Fruit fly (Drosophila melanogaster): ENCODE results near the gene CG32053.
A peak's percentile ranks its signal among the peaks of the same experiment; 100 is the strongest.

The CG32053 gene

dm6 chr3L:10094722-10095121, 2.6 kb upstream of the CG32053 start, which contains the start of gene CG32054:
Gene CG32054 (minus strand): TSS chr3L:10094738.
- peak; percentile 35 for TF ChIP-seq fru (GFP tag; optimal IDR thresholded peaks at IDR 0.05)
- no peak for TF ChIP-seq Rel (GFP tag; optimal IDR thresholded peaks at IDR 0.05)
- peak; percentile 80 for TF ChIP-seq Rel (tag; optimal IDR thresholded peaks at IDR 0.05)
- no peak for TF ChIP-seq Jra (GFP tag; optimal IDR thresholded peaks at IDR 0.05)

DNA sequence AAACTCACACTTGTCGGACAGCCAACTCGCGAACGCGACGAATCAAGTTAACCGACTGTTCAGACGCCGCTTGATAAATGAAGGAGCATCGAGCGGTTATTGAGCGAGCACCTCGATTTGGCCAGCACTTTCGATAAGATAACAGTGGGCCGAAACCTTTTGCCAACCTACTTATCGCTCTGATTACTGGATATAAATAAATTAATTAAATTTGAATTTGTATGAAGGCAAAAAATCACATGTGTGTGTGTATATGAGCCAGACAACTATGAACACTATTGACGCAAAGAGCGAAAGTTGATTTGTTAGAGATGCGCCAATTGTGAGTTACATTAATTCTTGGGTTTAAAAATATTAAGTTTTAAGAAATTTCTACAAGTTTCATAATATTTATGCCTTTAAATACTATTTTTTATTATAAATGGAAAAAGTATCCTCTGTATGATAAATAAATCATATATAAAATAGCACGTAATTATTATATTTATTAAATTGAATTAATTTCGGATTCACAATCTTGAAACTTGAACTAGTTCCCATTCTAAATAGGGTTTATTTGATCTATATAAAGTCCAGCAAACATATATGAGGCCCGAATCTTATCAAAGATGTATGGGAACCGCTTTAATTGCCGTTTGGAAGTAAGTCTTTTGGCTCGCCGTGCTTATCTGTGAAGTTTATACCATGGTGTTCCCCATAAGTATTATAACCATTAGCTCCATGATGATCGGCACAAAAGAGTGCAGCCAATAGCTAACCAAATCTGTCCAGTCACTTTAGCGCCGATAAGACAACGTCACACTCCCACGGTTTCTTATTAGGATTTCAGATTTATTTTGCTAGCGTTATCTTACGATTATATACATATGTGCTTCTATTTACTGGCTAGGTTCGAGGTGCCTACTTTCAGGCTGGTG, 2.5 kb downstream of the CG32053 start, which contains the start of gene CG14160:
Gene CG14160, minus strand, starts transcription at position 51 of the 917 bp plus-strand sequence.
- TF ChIP-seq ey (GFP tag; optimal IDR thresholded peaks at IDR 0.05): no peak
- no peak for TF ChIP-seq rgr (GFP tag; optimal IDR thresholded peaks at IDR 0.05)
- peak; percentile 23 for TF ChIP-seq CrebA (GFP tag; optimal IDR thresholded peaks at IDR 0.05; ENCODE audit: borderline replicate concordance)
- TF ChIP-seq dl (GFP tag; optimal IDR thresholded peaks at IDR 0.05; ENCODE audit: insufficient read depth in 1 of 2, partially characterized antibody in 2 of 2): no peak
- no peak for TF ChIP-seq usp (GFP tag; optimal IDR thresholded peaks at IDR 0.05)
- no peak for TF ChIP-seq Mio (GFP tag; optimal IDR thresholded peaks at IDR 0.05)
- TF ChIP-seq Rel (GFP tag; optimal IDR thresholded peaks at IDR 0.05): no peak
- peak; percentile 81 for TF ChIP-seq Rel (tag; optimal IDR thresholded peaks at IDR 0.05)
- no peak for TF ChIP-seq Dif (GFP tag; optimal IDR thresholded peaks at IDR 0.05; ENCODE audit: partially characterized antibody)
- no peak for TF ChIP-seq h (GFP tag; optimal IDR thresholded peaks at IDR 0.05)

- no peak for TF ChIP-seq Mio (GFP tag; optimal IDR thresholded peaks at IDR 0.05)
- TF ChIP-seq Hnf4 (GFP tag; optimal IDR thresholded peaks at IDR 0.05): no peak
- TF ChIP-seq h (GFP tag; optimal IDR thresholded peaks at IDR 0.05): no peak
- TF ChIP-seq Jra (GFP tag; optimal IDR thresholded peaks at IDR 0.05): no peak
- no peak for TF ChIP-seq Dif (GFP tag; optimal IDR thresholded peaks at IDR 0.05; ENCODE audit: partially characterized antibody)
- TF ChIP-seq Myc (optimal IDR thresholded peaks at IDR 0.05): no peak
- no peak for TF ChIP-seq Hr78 (GFP tag; optimal IDR thresholded peaks at IDR 0.05)
- TF ChIP-seq br (GFP tag; optimal IDR thresholded peaks at IDR 0.05): no peak
- TF ChIP-seq Abd-B (GFP tag; optimal IDR thresholded peaks at IDR 0.05): no peak
- no peak for TF ChIP-seq woc (GFP tag; optimal IDR thresholded peaks at IDR 0.05)
- no peak for TF ChIP-seq OdsH (GFP tag; optimal IDR thresholded peaks at IDR 0.05)
- TF ChIP-seq jim (GFP tag; optimal IDR thresholded peaks at IDR 0.05): no peak
- no peak for TF ChIP-seq N (GFP tag; optimal IDR thresholded peaks at IDR 0.05)
- no peak for TF ChIP-seq usp (GFP tag; optimal IDR thresholded peaks at IDR 0.05)
- no peak for TF ChIP-seq CrebA (GFP tag; optimal IDR thresholded peaks at IDR 0.05; ENCODE audit: borderline replicate concordance)
- no peak for TF ChIP-seq foxo (GFP tag; optimal IDR thresholded peaks at IDR 0.05)
- TF ChIP-seq Dfd (GFP tag; optimal IDR thresholded peaks at IDR 0.05): no peak
- no peak for TF ChIP-seq fru (GFP tag; optimal IDR thresholded peaks at IDR 0.05)
Measured at dm6 chr3L:10088415-10088814, 3.7 kb downstream of the CG32053 start.

DNA sequence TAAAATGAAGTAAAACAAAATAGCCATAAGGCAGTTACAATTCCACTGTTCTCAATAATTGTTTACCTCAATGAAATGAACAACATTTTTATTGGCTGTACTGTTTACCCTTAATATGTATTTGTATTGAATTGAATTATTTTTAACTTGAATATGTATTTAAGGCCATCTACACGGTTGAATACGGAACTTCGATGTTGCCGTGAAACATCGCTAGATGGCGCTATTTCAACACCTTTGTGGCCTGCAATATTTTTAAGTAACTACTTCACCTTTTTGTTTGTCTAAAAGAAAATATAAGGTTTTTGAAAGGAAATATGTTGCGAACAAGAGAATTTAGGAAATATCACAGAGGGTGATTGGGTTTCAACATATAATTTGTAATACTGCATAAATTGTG, 13.6 kb downstream of the CG32053 start:
- TF ChIP-seq Dfd (GFP tag; optimal IDR thresholded peaks at IDR 0.05) (no peak), usp (GFP tag; optimal IDR thresholded peaks at IDR 0.05) (no peak), Vsx2 (GFP tag; optimal IDR thresholded peaks at IDR 0.05; ENCODE audit: partially characterized antibody) (no peak), pan (optimal IDR thresholded peaks at IDR 0.05) (no peak), Jra (GFP tag; optimal IDR thresholded peaks at IDR 0.05) (no peak), foxo (GFP tag; optimal IDR thresholded peaks at IDR 0.05) (no peak), dmrt93B (GFP tag; optimal IDR thresholded peaks at IDR 0.05) (no peak), CG9705 (GFP tag; optimal IDR thresholded peaks at IDR 0.05) (no peak), Hr78 (GFP tag; optimal IDR thresholded peaks at IDR 0.05) (no peak), sage (GFP tag; optimal IDR thresholded peaks at IDR 0.05) (no peak), HLH106 (tag; optimal IDR thresholded peaks at IDR 0.05) (no peak), rgr (GFP tag; optimal IDR thresholded peaks at IDR 0.05) (no peak), woc (GFP tag; optimal IDR thresholded peaks at IDR 0.05) (no peak), lola (GFP tag; optimal IDR thresholded peaks at IDR 0.05) (no peak), ey (GFP tag; optimal IDR thresholded peaks at IDR 0.05) (no peak), sv (GFP tag; optimal IDR thresholded peaks at IDR 0.05) (no peak), Sp1 (GFP tag; optimal IDR thresholded peaks at IDR 0.05) (no peak)
